In the genomic region with DNA sequence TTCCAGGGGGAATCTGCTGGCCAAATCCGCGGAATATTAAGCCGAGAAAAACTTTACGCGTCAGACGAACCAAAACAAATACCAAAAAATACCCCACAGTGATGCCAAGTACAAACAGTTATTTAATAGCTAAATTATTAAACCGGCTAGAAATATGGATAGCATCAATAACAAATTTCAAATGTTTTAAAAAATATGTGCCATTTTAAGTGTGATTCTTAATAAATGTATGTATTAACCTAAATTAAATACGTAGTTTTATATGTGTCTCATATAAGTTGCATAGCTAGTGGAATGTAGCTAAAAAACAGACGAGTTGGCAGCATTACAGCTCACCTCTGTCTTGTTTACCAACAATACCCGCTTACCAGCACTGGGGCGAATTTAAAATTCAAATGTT, we compare ENCODE assay signal across 1 fruit fly cellular context.
TF ChIP-seq lines count a peak whose summit lies in the region.

A gene (minus strand): TSS at position 54 of the 400 bp plus-strand sequence.

TF ChIP-seq in whole organism, embryonic, 481 proteins besides CTCF, POLR2A, EP300 and RAD21 (continued from another document):
- TF ChIP-seq tap (tag; optimal IDR thresholded peaks at IDR 0.05; lab: Kevin White, UChicago): no peak
- peak; percentile 82 for TF ChIP-seq CG15696 (tag; optimal IDR thresholded peaks at IDR 0.05; lab: Kevin White, UChicago)
- no peak for TF ChIP-seq inv (GFP tag; IDR thresholded peaks at IDR 0.05; lab: Robert Waterston, UW; ENCODE audit: partially characterized antibody)
- no peak for TF ChIP-seq CG32767 (GFP tag; IDR thresholded peaks at IDR 0.05; lab: Robert Waterston, UW)
- TF ChIP-seq btn (GFP tag; optimal IDR thresholded peaks at IDR 0.05; lab: Kevin White, UChicago): no peak
- TF ChIP-seq NC2α (GFP tag; optimal IDR thresholded peaks at IDR 0.05; lab: Kevin White, UChicago): peak; percentile 35
- peak; percentile 72 to 81 for TF ChIP-seq dpn (GFP tag; optimal IDR thresholded peaks at IDR 0.05; lab: Kevin White, UChicago)
- TF ChIP-seq Xbp1 (GFP tag; optimal IDR thresholded peaks at IDR 0.05; lab: Kevin White, UChicago): peak; percentile 87
- peak; percentile 67 for TF ChIP-seq CG9437 (GFP tag; optimal IDR thresholded peaks at IDR 0.05; lab: Kevin White, UChicago)
- TF ChIP-seq cwo (GFP tag; optimal IDR thresholded peaks at IDR 0.05; lab: Kevin White, UChicago): no peak
- TF ChIP-seq YL-1 (GFP tag; optimal IDR thresholded peaks at IDR 0.05; lab: Kevin White, UChicago): peak; percentile 65
- TF ChIP-seq stwl (tag; optimal IDR thresholded peaks at IDR 0.05; lab: Kevin White, UChicago): peak; percentile 90
- TF ChIP-seq CG3995 (GFP tag; optimal IDR thresholded peaks at IDR 0.05; lab: Kevin White, UChicago): peak; percentile 79
- TF ChIP-seq CG1792 (GFP tag; optimal IDR thresholded peaks at IDR 0.05; lab: Kevin White, UChicago): peak; percentile 43
- no peak for TF ChIP-seq Asciz (GFP tag; optimal IDR thresholded peaks at IDR 0.05; lab: Kevin White, UChicago)
- no peak for TF ChIP-seq Ravus (GFP tag; IDR thresholded peaks at IDR 0.05; lab: Robert Waterston, UW)
- peak; percentile 55 for TF ChIP-seq Lhr (GFP tag; optimal IDR thresholded peaks at IDR 0.05; lab: Kevin White, UChicago)
- no peak; the same call in 1 of the 2 replicates for TF ChIP-seq CG13287 (GFP tag; IDR thresholded peaks at IDR 0.05; lab: Robert Waterston, UW; ENCODE audit: partially characterized antibody)
- TF ChIP-seq Lpt (GFP tag; optimal IDR thresholded peaks at IDR 0.05; lab: Kevin White, UChicago): no peak
- TF ChIP-seq nerfin-2 (GFP tag; IDR thresholded peaks at IDR 0.05; lab: Robert Waterston, UW; ENCODE audit: partially characterized antibody): no peak
- no peak for TF ChIP-seq unc-4 (GFP tag; IDR thresholded peaks at IDR 0.05; lab: Robert Waterston, UW; ENCODE audit: partially characterized antibody)
- TF ChIP-seq CG4730 (GFP tag; IDR thresholded peaks at IDR 0.05; lab: Robert Waterston, UW): 0 out of 2 replicates have a peak, but pooled peaks have one; percentile 15
- peak; percentile 58 for TF ChIP-seq Side (GFP tag; optimal IDR thresholded peaks at IDR 0.05; lab: Kevin White, UChicago)
- peak; percentile 76 for TF ChIP-seq CG10209 (GFP tag; optimal IDR thresholded peaks at IDR 0.05; lab: Kevin White, UChicago)
- no peak for TF ChIP-seq Opbp (GFP tag; IDR thresholded peaks at IDR 0.05; lab: Robert Waterston, UW; ENCODE audit: partially characterized antibody)
- peak in 1 of 2 experiments; percentile 16 for TF ChIP-seq crp (GFP tag; optimal IDR thresholded peaks at IDR 0.05; lab: Kevin White, UChicago)
- peak; percentile 81 for TF ChIP-seq nerfin-1 (tag; optimal IDR thresholded peaks at IDR 0.05; lab: Kevin White, UChicago)
- TF ChIP-seq CG7786 (GFP tag; optimal IDR thresholded peaks at IDR 0.05; lab: Kevin White, UChicago): peak; percentile 71
